Fruit fly (Drosophila melanogaster): ENCODE measurements around the gene CG42544.

Gene CG42544

DNA sequence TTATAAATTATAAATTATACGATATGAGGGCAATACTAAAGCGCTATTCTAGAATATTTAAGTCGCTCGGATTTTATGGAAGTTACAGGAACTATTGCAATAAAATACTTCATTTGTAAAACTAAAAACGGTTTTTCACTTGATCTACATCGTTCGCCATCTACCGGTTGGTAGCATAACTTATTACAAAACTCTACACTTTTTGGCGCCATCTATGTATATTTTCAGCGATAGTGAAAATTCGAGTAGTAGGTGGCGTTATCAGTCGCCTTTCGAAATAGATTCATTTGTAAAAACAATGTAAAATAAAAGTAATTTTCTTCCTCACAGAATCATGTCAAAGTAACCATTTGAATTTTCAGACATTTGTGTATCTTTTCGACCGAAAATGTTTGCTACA, 42.1 kb downstream of the CG42544 start, which contains the start of gene nxf4:
Gene nxf4 (plus strand): TSS at position 286 of the 400 bp plus-strand sequence.
- TF ChIP-seq Sox100B (GFP tag; optimal IDR thresholded peaks at IDR 0.05), result no peak
- TF ChIP-seq NK7.1 (GFP tag; optimal IDR thresholded peaks at IDR 0.05), result no peak
- TF ChIP-seq CG10959 (GFP tag; IDR thresholded peaks at IDR 0.05), result peak; percentile 76
- TF ChIP-seq CG4404 (GFP tag; IDR thresholded peaks at IDR 0.05), result peak; percentile 43; the same call in 1 of the 2 replicates
- TF ChIP-seq tin (GFP tag; optimal IDR thresholded peaks at IDR 0.05), result peak; percentile 76
- peak; percentile 52; the same call in 1 of the 4 replicates for TF ChIP-seq Gug (GFP tag; IDR thresholded peaks at IDR 0.05)
- TF ChIP-seq sc (optimal IDR thresholded peaks at IDR 0.05), result no peak
- TF ChIP-seq sc (GFP tag; optimal IDR thresholded peaks at IDR 0.05), result peak; percentile 40
- no peak for TF ChIP-seq gfzf (GFP tag; optimal IDR thresholded peaks at IDR 0.05)
- TF ChIP-seq CG2199 (GFP tag; IDR thresholded peaks at IDR 0.05), result peak; percentile 94
- no peak for TF ChIP-seq CG2889 (GFP tag; IDR thresholded peaks at IDR 0.05)
- TF ChIP-seq pb (GFP tag; optimal IDR thresholded peaks at IDR 0.05), result peak; percentile 60
- no peak for TF ChIP-seq CG31224 (GFP tag; IDR thresholded peaks at IDR 0.05)
- TF ChIP-seq sqz (GFP tag; optimal IDR thresholded peaks at IDR 0.05), result no peak
- no peak for TF ChIP-seq Doc3 (GFP tag; IDR thresholded peaks at IDR 0.05; ENCODE audit: partially characterized antibody)
- peak; percentile 55; the same call in 1 of the 2 replicates for TF ChIP-seq al (GFP tag; IDR thresholded peaks at IDR 0.05)
- peak; percentile 79 for TF ChIP-seq Hmr (GFP tag; optimal IDR thresholded peaks at IDR 0.05)
- TF ChIP-seq shn (GFP tag; optimal IDR thresholded peaks at IDR 0.05), result peak; percentile 86
- peak; percentile 35 for TF ChIP-seq fd96Cb (tag; optimal IDR thresholded peaks at IDR 0.05)
- peak; percentile 80 for TF ChIP-seq CG9817 (tag; optimal IDR thresholded peaks at IDR 0.05)
- peak; percentile 59 for TF ChIP-seq btn (GFP tag; optimal IDR thresholded peaks at IDR 0.05)
- 0 out of 2 replicates have a peak, but pooled peaks have one; percentile 32 for TF ChIP-seq GATAe (GFP tag; conservative IDR thresholded peaks at IDR 0.05)
- TF ChIP-seq ato (GFP tag; IDR thresholded peaks at IDR 0.05; ENCODE audit: partially characterized antibody), result no peak
- peak; percentile 36; the same call in 1 of the 3 replicates for TF ChIP-seq row (GFP tag; IDR thresholded peaks at IDR 0.05)
- peak; percentile 74 for TF ChIP-seq knrl (GFP tag; IDR thresholded peaks at IDR 0.05; ENCODE audit: partially characterized antibody)
- TF ChIP-seq sd (tag; optimal IDR thresholded peaks at IDR 0.05), result no peak
- TF ChIP-seq Ptx1 (GFP tag; IDR thresholded peaks at IDR 0.05), result peak; percentile 76
- peak; percentile 37 for TF ChIP-seq ERR (GFP tag; optimal IDR thresholded peaks at IDR 0.05)
- TF ChIP-seq dmrt99B (tag; optimal IDR thresholded peaks at IDR 0.05), result peak; percentile 32
- peak; percentile 60 for TF ChIP-seq CG12769 (tag; optimal IDR thresholded peaks at IDR 0.05)
- peak; percentile 34 for TF ChIP-seq CG1529 (GFP tag; optimal IDR thresholded peaks at IDR 0.05)
- peak; percentile 30 for TF ChIP-seq Sry-δ (GFP tag; optimal IDR thresholded peaks at IDR 0.05)
- TF ChIP-seq CG17912 (GFP tag; optimal IDR thresholded peaks at IDR 0.05), result peak; percentile 73
- TF ChIP-seq klu (GFP tag; IDR thresholded peaks at IDR 0.05), result peak; percentile 53
- peak; percentile 65 for TF ChIP-seq CG7372 (GFP tag; IDR thresholded peaks at IDR 0.05)
- peak; percentile 70 for TF ChIP-seq Mad (GFP tag; optimal IDR thresholded peaks at IDR 0.05)
- TF ChIP-seq CG4424 (GFP tag; optimal IDR thresholded peaks at IDR 0.05), result peak; percentile 83
- peak; percentile 76 for TF ChIP-seq gem (tag; optimal IDR thresholded peaks at IDR 0.05)
- peak; percentile 8 for TF ChIP-seq CG2202 (tag; optimal IDR thresholded peaks at IDR 0.05)
- peak; percentile 44 for TF ChIP-seq fd3F (GFP tag; optimal IDR thresholded peaks at IDR 0.05)
- peak; percentile 66; the same call in 1 of the 2 replicates for TF ChIP-seq CG6689 (GFP tag; IDR thresholded peaks at IDR 0.05)
- peak; percentile 78 for TF ChIP-seq Myb (GFP tag; optimal IDR thresholded peaks at IDR 0.05)
- TF ChIP-seq Dad (GFP tag; optimal IDR thresholded peaks at IDR 0.05), result peak; percentile 74
- TF ChIP-seq stwl (tag; optimal IDR thresholded peaks at IDR 0.05), result peak; percentile 73
- peak; percentile 33; the same call in 1 of the 2 replicates for TF ChIP-seq CG13287 (GFP tag; IDR thresholded peaks at IDR 0.05; ENCODE audit: partially characterized antibody)
- TF ChIP-seq cwo (GFP tag; optimal IDR thresholded peaks at IDR 0.05), result no peak
- peak; percentile 77 for TF ChIP-seq luna (GFP tag; optimal IDR thresholded peaks at IDR 0.05)
- TF ChIP-seq trh (GFP tag; optimal IDR thresholded peaks at IDR 0.05), result peak; percentile 68
- TF ChIP-seq CG6175 (GFP tag; IDR thresholded peaks at IDR 0.05), result peak; percentile 57; the same call in 1 of the 3 replicates
- TF ChIP-seq CG1024 (GFP tag; IDR thresholded peaks at IDR 0.05), result no peak
- TF ChIP-seq fru (optimal IDR thresholded peaks at IDR 0.05), result no peak
- TF ChIP-seq CG15073 (GFP tag; optimal IDR thresholded peaks at IDR 0.05), result no peak
